Fruit fly (Drosophila melanogaster) whole organism, larva: ENCODE measurements around the gene Ttc30.
A peak's percentile ranks its signal among the peaks of the same experiment; 100 is the strongest.

Experiments
- noc ChIP-seq: fragments of 200-800 bp; sonication (Bioruptor generic); optimal IDR thresholded peaks from 3 replicates; lab custom pipeline; 2019; ENCODE audit warnings: missing biosample characterization, mild to moderate bottlenecking, missing genetic modification characterization, moderate library complexity

The Ttc30 gene

dm6 chr2L:13098301-13098700 is 8.3 kb upstream of the Ttc30 start:
- TF ChIP-seq noc (tag; lab: Kevin White, UChicago) = no peak

- peak; percentile 47 for TF ChIP-seq noc (tag; lab: Kevin White, UChicago)
These were observed 5.1 kb upstream of the Ttc30 start for dm6 chr2L:13101477-13101876.

dm6 chr2L:13104800-13105199 is 1.8 kb upstream of the Ttc30 start:
- TF ChIP-seq noc (tag; lab: Kevin White, UChicago) = no peak

- TF ChIP-seq noc (tag; lab: Kevin White, UChicago) = no peak
These were observed 7.0 kb downstream of the Ttc30 start for dm6 chr2L:13113580-13113979.

- TF ChIP-seq noc (tag; lab: Kevin White, UChicago) = no peak
These were observed 10.1 kb downstream of the Ttc30 start for dm6 chr2L:13116738-13117137.

- TF ChIP-seq noc (tag; lab: Kevin White, UChicago) = no peak
These were observed 12.4 kb downstream of the Ttc30 start, which contains the start of the genes CG44198 and CG43050 for dm6 chr2L:13119034-13119433. TSS of gene CG44198 (minus strand) at chr2L:13119134. TSS of gene CG43050 (plus strand) at chr2L:13119294.

dm6 chr2L:13122526-13122925 is 15.9 kb downstream of the Ttc30 start:
- TF ChIP-seq noc (tag; lab: Kevin White, UChicago) = no peak

- no peak for TF ChIP-seq noc (tag; lab: Kevin White, UChicago)
These were observed 23.7 kb downstream of the Ttc30 start, which contains the start of gene CG5122 for dm6 chr2L:13130291-13130690. TSS of gene CG5122 (plus strand) at chr2L:13130591.

dm6 chr2L:13135929-13136328 is 29.3 kb downstream of the Ttc30 start:
- no peak for TF ChIP-seq noc (tag; lab: Kevin White, UChicago)

- no peak for TF ChIP-seq noc (tag; lab: Kevin White, UChicago)
These were observed 34.3 kb downstream of the Ttc30 start for dm6 chr2L:13140891-13141290.

- no peak for TF ChIP-seq noc (tag; lab: Kevin White, UChicago)
These were observed 36.2 kb downstream of the Ttc30 start, which contains the start of gene CG9928 for dm6 chr2L:13142803-13143202. TSS of gene CG9928 (minus strand) at chr2L:13142903.

dm6 chr2L:13143522-13143921 is 36.9 kb downstream of the Ttc30 start, which contains the start of gene CG16978:
TSS of gene CG16978 (minus strand) at chr2L:13143622.
- no peak for TF ChIP-seq noc (tag; lab: Kevin White, UChicago)

dm6 chr2L:13145035-13145683 is 38.6 kb downstream of the Ttc30 start:
- TF ChIP-seq noc (tag; lab: Kevin White, UChicago) = peak; percentile 84

- no peak for TF ChIP-seq noc (tag; lab: Kevin White, UChicago)
These were observed 39.6 kb downstream of the Ttc30 start for dm6 chr2L:13146254-13146653.

dm6 chr2L:13154313-13154712 is 47.7 kb downstream of the Ttc30 start:
- no peak for TF ChIP-seq noc (tag; lab: Kevin White, UChicago)

- no peak for TF ChIP-seq noc (tag; lab: Kevin White, UChicago)
These were observed 49.7 kb downstream of the Ttc30 start for dm6 chr2L:13156349-13156748.

- TF ChIP-seq noc (tag; lab: Kevin White, UChicago) = no peak
These were observed 51.3 kb downstream of the Ttc30 start for dm6 chr2L:13157903-13158302.
